Worm (Caenorhabditis elegans): ENCODE data around the gene clec-6.

DNA sequence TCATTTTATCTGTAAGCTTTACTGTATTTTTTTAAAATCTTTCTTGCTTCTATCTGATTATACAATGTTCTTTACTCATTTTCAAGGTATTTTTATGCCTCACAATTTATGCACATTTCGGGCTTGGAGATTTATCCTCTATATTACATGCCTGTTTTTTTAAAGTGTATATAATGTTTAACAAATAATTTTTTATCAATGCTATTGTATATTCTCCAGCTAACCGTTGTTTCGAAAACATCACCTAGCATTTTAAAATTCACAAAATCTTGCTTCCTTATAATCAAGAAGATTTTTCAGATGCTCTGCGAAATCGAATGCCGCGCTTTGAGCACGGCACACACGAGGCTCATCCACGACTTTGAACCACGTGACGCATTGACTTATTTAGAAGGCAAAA lies 35.2 kb downstream of the clec-6 start, which contains the start of gene ced-4:
- TF ChIP-seq ztf-11 (tag; optimal IDR thresholded peaks at IDR 0.05) (no peak), lin-15B (tag; optimal IDR thresholded peaks at IDR 0.05) (no peak), zip-11 (GFP tag; IDR thresholded peaks at IDR 0.05) (no peak), unc-39 (tag; optimal IDR thresholded peaks at IDR 0.05) (no peak), skn-1 (tag; optimal IDR thresholded peaks at IDR 0.05) (no peak), pha-4 (GFP tag; IDR thresholded peaks at IDR 0.05) (no peak), pha-4 (tag; optimal IDR thresholded peaks at IDR 0.05) (no peak), ztf-7 (tag; optimal IDR thresholded peaks at IDR 0.05) (no peak), ama-1 (optimal IDR thresholded peaks at IDR 0.05) (no peak), nhr-76 (tag; optimal IDR thresholded peaks at IDR 0.05) (no peak)
